Worm (Caenorhabditis elegans) whole organism, L4 larva: ENCODE data around the gene puf-8.
A peak's percentile ranks its signal among the peaks of the same experiment; 100 is the strongest.

ENCODE experiments used
- D1046.2 ChIP-seq: fragments of 200-800 bp; sonication (Bioruptor generic); IDR thresholded peaks from 2 replicates; pipeline ENCODE4 v1.3.6; 2022; ENCODE audit warnings: missing genetic modification characterization, missing compliant biosample characterization
- F10B5.3 ChIP-seq: sonication (generic microtip); optimal IDR thresholded peaks from 2 replicates; lab custom pipeline; 2016; ENCODE audit warnings: mild to moderate bottlenecking, missing genetic modification characterization, missing compliant biosample characterization
- F26F4.8 ChIP-seq: fragments of 200-800 bp; sonication (Bioruptor generic); conservative IDR thresholded peaks from 2 replicates; pipeline ENCODE4 v1.3.6; 2022; ENCODE audit warnings: missing genetic modification characterization, missing compliant biosample characterization
- F37D6.2 ChIP-seq: sonication (generic microtip); optimal IDR thresholded peaks from 2 replicates; lab custom pipeline; 2016; ENCODE audit warnings: mild to moderate bottlenecking, missing genetic modification characterization, missing compliant biosample characterization
- T20F7.1 ChIP-seq: fragments of 200-800 bp; sonication (Bioruptor generic); optimal IDR thresholded peaks from 2 replicates; lab custom pipeline; 2018; ENCODE audit warnings: mild to moderate bottlenecking, missing genetic modification characterization, missing compliant biosample characterization
- Y48G9A.11 ChIP-seq: fragments of 200-800 bp; sonication (Bioruptor generic); IDR thresholded peaks from 2 replicates; pipeline ENCODE4 v1.3.6; 2022; ENCODE audit warnings: missing genetic modification reagents, missing genetic modification characterization, missing compliant biosample characterization
- aha-1 ChIP-seq: fragments of 150-350 bp; peaks from one replicate; lab custom pipeline; 2014; ENCODE audit warnings: missing biosample characterization, missing genetic modification characterization
- attf-4 ChIP-seq: sonication (generic microtip); optimal IDR thresholded peaks from 3 replicates; lab custom pipeline; 2017; ENCODE audit warnings: missing biosample characterization, missing genetic modification characterization
- ceh-44 ChIP-seq: fragments of 200-800 bp; sonication (Bioruptor generic); IDR thresholded peaks from 2 replicates; pipeline ENCODE4 v1.3.6; 2022; ENCODE audit warnings: missing genetic modification reagents, missing genetic modification characterization, missing compliant biosample characterization
- ceh-62 ChIP-seq: sonication (generic microtip); optimal IDR thresholded peaks from 2 replicates; lab custom pipeline; 2017; ENCODE audit warnings: missing biosample characterization, missing genetic modification characterization
- ctbp-1 ChIP-seq: fragments of 200-800 bp; sonication (Bioruptor generic); IDR thresholded peaks from 2 replicates; pipeline ENCODE4 v1.3.6; 2022; ENCODE audit warnings: missing genetic modification reagents, missing genetic modification characterization, missing compliant biosample characterization
- daf-12 ChIP-seq: fragments of 150-350 bp; optimal IDR thresholded peaks from 2 replicates; lab custom pipeline; 2014; ENCODE audit warnings: missing biosample characterization, missing genetic modification reagents, missing genetic modification characterization
- daf-16 ChIP-seq, 3 experiments: sonication (generic microtip); optimal IDR thresholded peaks; 2 replicates each; lab custom pipeline; 2016 to 2017; ENCODE audit warnings: missing genetic modification characterization in 3 of 3, missing genetic modification reagents in 3 of 3, mild to moderate bottlenecking in 2 of 3, missing compliant biosample characterization in 2 of 3, missing biosample characterization in 1 of 3, moderate library complexity in 1 of 3
- daf-19 ChIP-seq: fragments of 200-800 bp; sonication (Bioruptor generic); conservative IDR thresholded peaks from 2 replicates; pipeline ENCODE4 v1.3.6; 2022; ENCODE audit warnings: missing genetic modification characterization, missing compliant biosample characterization
- dmd-6 ChIP-seq: fragments of 200-800 bp; sonication (Bioruptor generic); IDR thresholded peaks from 2 replicates; pipeline ENCODE4 v1.3.6; 2022; ENCODE audit warnings: missing genetic modification reagents, missing genetic modification characterization, missing compliant biosample characterization
- dpl-1 ChIP-seq: fragments of 150-350 bp; optimal IDR thresholded peaks from 2 replicates; lab custom pipeline; 2014; ENCODE audit warnings: missing biosample characterization, missing genetic modification reagents, missing genetic modification characterization
- duxl-1 ChIP-seq: sonication (generic microtip); optimal IDR thresholded peaks from 2 replicates; lab custom pipeline; 2016; ENCODE audit warnings: mild to moderate bottlenecking, missing genetic modification characterization, moderate library complexity, missing compliant biosample characterization; ENCODE audit not compliant: poor library complexity
- dve-1 ChIP-seq: sonication (generic microtip); optimal IDR thresholded peaks from 2 replicates; lab custom pipeline; 2017; ENCODE audit warnings: antibody characterized with exemption, mild to moderate bottlenecking, missing genetic modification characterization, missing compliant biosample characterization; ENCODE audit not compliant: insufficient read depth
- hlh-11 ChIP-seq: fragments of 200-800 bp; sonication (Bioruptor generic); optimal IDR thresholded peaks from 2 replicates; lab custom pipeline; 2018; ENCODE audit warnings: mild to moderate bottlenecking, missing genetic modification characterization, missing compliant biosample characterization
- hmg-1.1 ChIP-seq: fragments of 200-800 bp; sonication (Bioruptor generic); IDR thresholded peaks from 2 replicates; pipeline ENCODE4 v1.3.6; 2022; ENCODE audit warnings: missing genetic modification reagents, missing genetic modification characterization, missing compliant biosample characterization
- jun-1 ChIP-seq: fragments of 150-350 bp; optimal IDR thresholded peaks from 2 replicates; lab custom pipeline; 2014; ENCODE audit warnings: missing biosample characterization, missing genetic modification reagents, missing genetic modification characterization
- lin-13 ChIP-seq: fragments of 150-350 bp; optimal IDR thresholded peaks from 2 replicates; lab custom pipeline; 2014; ENCODE audit warnings: missing biosample characterization, missing genetic modification reagents, missing genetic modification characterization
- lin-29 ChIP-seq: fragments of 200-800 bp; sonication (Bioruptor generic); IDR thresholded peaks from 2 replicates; pipeline ENCODE4 v1.3.6; 2022; ENCODE audit warnings: missing genetic modification reagents, missing genetic modification characterization, missing compliant biosample characterization
- lsy-2 ChIP-seq, 2 experiments: fragments of 150-350 bp in 1 of 2; sonication (generic microtip) in 1 of 2; optimal IDR thresholded peaks; 2 replicates each; lab custom pipeline; 2014 to 2017; ENCODE audit warnings: missing biosample characterization in 2 of 2, missing genetic modification characterization in 2 of 2
- madf-5 ChIP-seq, 2 experiments: fragments of 200-800 bp; sonication (Bioruptor generic); IDR thresholded peaks; 2 replicates each; pipeline ENCODE4 v1.3.6; 2022; ENCODE audit warnings: missing compliant biosample characterization in 2 of 2, missing genetic modification characterization in 2 of 2
- madf-9 ChIP-seq: fragments of 200-800 bp; sonication (Bioruptor generic); conservative IDR thresholded peaks from 2 replicates; pipeline ENCODE4 v1.3.6; 2022; ENCODE audit warnings: missing genetic modification reagents, missing genetic modification characterization, missing compliant biosample characterization
- mdl-1 ChIP-seq, 2 experiments: fragments of 150-350 bp in 1 of 2; sonication (generic microtip) in 1 of 2; optimal IDR thresholded peaks; 2 replicates each; lab custom pipeline; 2014 to 2017; ENCODE audit warnings: missing biosample characterization in 2 of 2, missing genetic modification characterization in 2 of 2
- mxl-3 ChIP-seq: fragments of 200-800 bp; sonication (Bioruptor generic); optimal IDR thresholded peaks from 2 replicates; lab custom pipeline; 2018; ENCODE audit warnings: mild to moderate bottlenecking, missing genetic modification characterization, missing compliant biosample characterization
- nhr-11 ChIP-seq: fragments of 150-350 bp; optimal IDR thresholded peaks from 2 replicates; lab custom pipeline; 2014; ENCODE audit warnings: missing biosample characterization, missing genetic modification characterization
- nhr-28 ChIP-seq: fragments of 150-350 bp; optimal IDR thresholded peaks from 2 replicates; lab custom pipeline; 2014; ENCODE audit warnings: missing biosample characterization, missing genetic modification characterization
- nhr-48 ChIP-seq: sonication (generic microtip); optimal IDR thresholded peaks from 2 replicates; lab custom pipeline; 2016; ENCODE audit warnings: mild to moderate bottlenecking, missing genetic modification characterization, missing compliant biosample characterization
- nhr-6 ChIP-seq: fragments of 150-350 bp; optimal IDR thresholded peaks from 2 replicates; lab custom pipeline; 2014; ENCODE audit warnings: missing biosample characterization, missing genetic modification characterization
- php-3 ChIP-seq: fragments of 200-800 bp; sonication (Bioruptor generic); IDR thresholded peaks from 2 replicates; pipeline ENCODE4 v1.3.6; 2022; ENCODE audit warnings: missing genetic modification reagents, missing genetic modification characterization, missing compliant biosample characterization
- pqm-1 ChIP-seq: sonication (generic microtip); optimal IDR thresholded peaks from 2 replicates; lab custom pipeline; 2017; ENCODE audit warnings: missing biosample characterization, missing genetic modification characterization
- skn-1 ChIP-seq: fragments of 150-350 bp; optimal IDR thresholded peaks from 2 replicates; lab custom pipeline; 2014; ENCODE audit warnings: missing biosample characterization, missing genetic modification characterization
- snpc-1.2 ChIP-seq: fragments of 200-800 bp; sonication (Bioruptor generic); IDR thresholded peaks from 2 replicates; pipeline ENCODE4 v1.3.6; 2022; ENCODE audit warnings: missing genetic modification reagents, missing genetic modification characterization, missing compliant biosample characterization
- spr-1 ChIP-seq: sonication (generic microtip); optimal IDR thresholded peaks from 2 replicates; lab custom pipeline; 2016; ENCODE audit warnings: mild to moderate bottlenecking, missing genetic modification characterization, missing compliant biosample characterization
- tra-1 ChIP-seq: fragments of 200-800 bp; sonication (Bioruptor generic); IDR thresholded peaks from 2 replicates; pipeline ENCODE4 v1.3.6; 2022; ENCODE audit warnings: missing genetic modification reagents, missing genetic modification characterization, missing compliant biosample characterization
- unc-130 ChIP-seq: sonication (generic microtip); optimal IDR thresholded peaks from 2 replicates; lab custom pipeline; 2016; ENCODE audit warnings: missing genetic modification reagents, missing genetic modification characterization, missing compliant biosample characterization
- unc-62 ChIP-seq, 3 experiments: fragments of 150-350 bp in 1 of 3; sonication (generic microtip); optimal IDR thresholded peaks in 2 of 3; peaks in 1 of 3; 1 replicate in 1 of 3; 2 replicates in 2 of 3; lab custom pipeline; 2014 to 2017; ENCODE audit warnings: missing biosample characterization in 3 of 3, missing genetic modification characterization in 3 of 3, missing genetic modification reagents in 3 of 3, missing genotype in 1 of 3
- zip-2 ChIP-seq: fragments of 150-350 bp; optimal IDR thresholded peaks from 2 replicates; lab custom pipeline; 2014; ENCODE audit warnings: missing biosample characterization, missing genetic modification characterization

puf-8 gene

DNA sequence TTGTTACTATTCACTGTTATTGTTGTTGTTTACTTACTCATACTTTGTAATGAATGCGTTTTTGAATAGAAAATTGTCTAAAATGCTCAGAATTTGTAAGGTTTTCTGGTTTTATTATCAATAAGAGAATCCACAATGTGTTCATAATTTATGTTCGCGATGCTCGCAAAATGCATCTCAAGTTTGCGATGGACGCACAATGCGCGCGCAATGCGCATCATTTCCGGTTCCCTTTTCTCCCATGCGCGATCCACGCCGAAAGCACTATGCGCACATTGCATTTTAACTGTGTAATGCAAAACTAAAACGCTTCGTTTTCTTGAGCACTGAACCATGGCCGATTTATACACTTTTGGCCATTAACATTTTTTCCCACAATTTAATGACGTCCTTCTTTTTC, 21.4 kb upstream of the puf-8 start (continued):
- TF ChIP-seq dmd-6 (GFP tag; lab: Robert Waterston, UW) (0 out of 2 replicates have a peak, but pooled peaks have one; percentile 15), daf-19 (GFP tag; lab: Robert Waterston, UW) (peak; percentile 67; the same call in 1 of the 2 replicates)

- TF ChIP-seq nhr-11 (tag; lab: Kevin White, UChicago) (no peak), unc-130 (no peak), Y48G9A.11 (GFP tag; lab: Robert Waterston, UW) (no peak)
- TF ChIP-seq, all 104 proteins: peak for 0
Observed at ce11 chrII:7317468-7317867, 19.4 kb upstream of the puf-8 start, which contains the start of gene F21D12.2. Gene F21D12.2, plus strand, starts transcription at chrII:7317768.

DNA sequence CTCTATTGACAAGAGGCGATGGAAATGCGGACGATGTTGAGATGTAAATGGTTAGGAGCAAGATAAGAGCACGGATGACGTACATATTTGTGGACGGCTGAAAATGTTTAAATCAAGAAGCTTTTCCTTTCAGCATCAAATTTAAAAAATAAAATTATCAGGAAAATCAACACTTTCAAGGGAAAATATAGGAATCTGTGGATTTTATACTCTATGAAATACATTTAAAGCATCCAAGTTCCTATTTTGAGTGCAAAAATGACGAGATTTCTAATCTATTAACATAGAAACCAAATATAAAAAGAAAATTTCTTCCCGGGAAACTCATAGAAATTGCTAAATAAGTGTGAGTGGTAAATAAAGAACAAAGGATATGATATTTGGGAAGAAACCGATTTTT, 16.0 kb upstream of the puf-8 start, which contains the start of gene F45E12.6:
Gene F45E12.6, minus strand, starts transcription at position 101 of the 400 bp plus-strand sequence.
- TF ChIP-seq unc-62 (GFP tag; optimal IDR thresholded peaks at IDR 0.05 in 1 of 2; lab: Kevin White, UChicago) = no peak
- no peak for TF ChIP-seq unc-62 (tag; optimal IDR thresholded peaks at IDR 0.05; lab: Kevin White, UChicago)
- TF ChIP-seq nhr-48 = no peak
- no peak for TF ChIP-seq lin-29 (GFP tag; lab: Robert Waterston, UW)
- no peak for TF ChIP-seq mdl-1 (tag; optimal IDR thresholded peaks at IDR 0.05; lab: Kevin White, UChicago)
- TF ChIP-seq attf-4 (tag; lab: Kevin White, UChicago) = no peak
- no peak for TF ChIP-seq pqm-1 (tag; lab: Kevin White, UChicago)
- TF ChIP-seq ctbp-1 (GFP tag; lab: Robert Waterston, UW) = no peak
- TF ChIP-seq skn-1 (tag; lab: Kevin White, UChicago) = no peak
- no peak for TF ChIP-seq ceh-44 (GFP tag; lab: Robert Waterston, UW)
- no peak for TF ChIP-seq daf-12
- no peak for TF ChIP-seq dpl-1
- TF ChIP-seq spr-1 = no peak
- no peak for TF ChIP-seq mxl-3
- TF ChIP-seq dve-1 = no peak
- TF ChIP-seq F37D6.2 (tag; lab: Kevin White, UChicago) = no peak
- TF ChIP-seq D1046.2 (GFP tag; lab: Robert Waterston, UW) = no peak
- no peak for TF ChIP-seq nhr-28 (tag; lab: Kevin White, UChicago)

- TF ChIP-seq lsy-2 (tag; optimal IDR thresholded peaks at IDR 0.05; lab: Kevin White, UChicago) (peak in 1 of 2 experiments; percentile 34), ceh-44 (GFP tag; lab: Robert Waterston, UW) (no peak), ceh-62 (no peak)
- TF ChIP-seq, all 104 proteins: peak for 1
Observed at ce11 chrII:7310023-7310422, 12.0 kb upstream of the puf-8 start, which contains the start of the genes F45E12.5 and cnep-1. Gene F45E12.5, minus strand, starts transcription at chrII:7310115. Gene cnep-1, plus strand, starts transcription at chrII:7310348.

DNA sequence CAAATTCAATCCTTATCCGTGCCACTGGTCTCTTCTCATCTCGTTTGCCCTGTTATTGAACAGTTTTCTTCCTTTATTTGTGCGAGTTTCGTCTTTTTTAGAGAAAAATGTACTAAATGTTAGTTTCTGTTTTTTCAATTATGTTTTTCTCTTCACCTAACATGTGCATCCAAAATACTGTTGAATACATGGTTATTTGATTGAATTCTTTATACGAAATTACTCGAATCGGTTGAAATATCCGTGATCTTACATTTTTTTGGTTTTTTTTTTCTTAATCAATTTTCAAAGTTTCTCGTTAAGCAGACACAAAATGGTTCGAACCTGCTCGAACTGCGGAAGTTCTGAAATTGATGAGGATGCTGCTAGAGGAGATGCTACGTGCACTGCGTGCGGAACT, 7.5 kb upstream of the puf-8 start, which contains the start of gene brf-1:
Gene brf-1, plus strand, starts transcription at position 301 of the 400 bp plus-strand sequence.
- no peak for TF ChIP-seq madf-9

DNA sequence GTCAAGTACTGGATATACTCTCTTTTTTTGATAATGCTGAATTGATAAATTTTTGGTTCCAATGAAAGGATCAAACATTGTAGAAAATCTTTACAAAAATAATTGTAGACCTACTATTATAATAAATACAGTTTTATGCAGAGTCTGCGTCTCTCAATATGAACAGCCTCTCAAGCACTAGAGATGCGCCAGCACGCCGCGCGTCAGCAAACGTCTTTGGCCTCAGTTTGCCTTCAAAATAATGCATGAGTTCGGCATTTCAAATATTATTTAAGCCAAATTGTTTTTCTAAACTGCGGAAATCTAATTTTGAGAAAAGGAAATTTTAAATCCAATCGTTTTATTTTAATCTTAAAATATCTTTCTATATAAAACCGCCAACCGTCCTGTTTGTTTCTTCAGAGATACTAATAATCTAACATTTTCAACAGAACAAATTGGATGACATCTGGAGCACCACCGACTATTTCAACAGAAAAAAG, 3.7 kb upstream of the puf-8 start, which contains the start of gene cul-4:
Gene cul-4, plus strand, starts transcription at position 432 of the 482 bp plus-strand sequence.
- peak; percentile 25 for TF ChIP-seq lin-13
- peak; percentile 27 for TF ChIP-seq jun-1 (tag; lab: Kevin White, UChicago)
- TF ChIP-seq snpc-1.2 (GFP tag; lab: Robert Waterston, UW) = 0 out of 2 replicates have a peak, but pooled peaks have one; percentile 64
- peak; percentile 48 for TF ChIP-seq hmg-1.1 (GFP tag; lab: Robert Waterston, UW)
- peak in 1 of 2 experiments; percentile 5 for TF ChIP-seq daf-16 (GFP tag; optimal IDR thresholded peaks at IDR 0.05; lab: Kevin White, UChicago)
- no peak for TF ChIP-seq daf-16 (tag; optimal IDR thresholded peaks at IDR 0.05; lab: Kevin White, UChicago)
- peak; percentile 96 for TF ChIP-seq aha-1
- TF ChIP-seq dpl-1 = peak; percentile 78
- TF ChIP-seq unc-130 = peak; percentile 71
- TF ChIP-seq T20F7.1 = peak; percentile 49
- TF ChIP-seq lsy-2 (tag; optimal IDR thresholded peaks at IDR 0.05; lab: Kevin White, UChicago) = no peak
- peak; percentile 40 for TF ChIP-seq F10B5.3
- TF ChIP-seq zip-2 (tag; lab: Kevin White, UChicago) = no peak
- peak; percentile 82 for TF ChIP-seq Y48G9A.11 (GFP tag; lab: Robert Waterston, UW)
- no peak for TF ChIP-seq tra-1 (GFP tag; lab: Robert Waterston, UW)
- peak; percentile 87 for TF ChIP-seq duxl-1 (tag; lab: Kevin White, UChicago)
- peak; percentile 30 for TF ChIP-seq nhr-6 (tag; lab: Kevin White, UChicago)
- TF ChIP-seq hlh-11 (tag; lab: Kevin White, UChicago) = peak; percentile 75
- TF ChIP-seq F26F4.8 (GFP tag; lab: Robert Waterston, UW) = no peak
- TF ChIP-seq madf-5 (GFP tag; IDR thresholded peaks at IDR 0.05; lab: Robert Waterston, UW) = no peak
- peak; percentile 23; the same call in 1 of the 2 replicates for TF ChIP-seq php-3
